Fruit fly (Drosophila melanogaster) whole organism, prepupa: ENCODE results near the gene Ns1.

Source experiments
- CG10631 ChIP-seq: fragments of 200-800 bp; sonication (Bioruptor generic); optimal IDR thresholded peaks from 2 replicates; lab custom pipeline; 2016; ENCODE audit warnings: missing biosample characterization, missing genetic modification characterization
- CG11294 ChIP-seq: fragments of 200-800 bp; sonication (Bioruptor generic); IDR thresholded peaks from 2 replicates; pipeline ENCODE4 v1.3.6; 2022; ENCODE audit warnings: missing biosample characterization, missing genetic modification characterization
- CG11762 ChIP-seq: fragments of 200-800 bp; sonication (Bioruptor generic); optimal IDR thresholded peaks from 3 replicates; lab custom pipeline; 2016; ENCODE audit warnings: missing biosample characterization, missing genetic modification characterization; ENCODE audit not compliant: insufficient read depth
- CG11902 ChIP-seq: fragments of 200-800 bp; sonication (Bioruptor generic); optimal IDR thresholded peaks from 3 replicates; lab custom pipeline; 2016; ENCODE audit warnings: missing biosample characterization, missing genetic modification characterization
- CG15336 ChIP-seq: fragments of 200-800 bp; sonication (Bioruptor generic); IDR thresholded peaks from 2 replicates; pipeline ENCODE4 v1.3.6; 2022; ENCODE audit warnings: missing biosample characterization, missing genetic modification characterization
- CG1621 ChIP-seq: fragments of 200-800 bp; sonication (Bioruptor generic); optimal IDR thresholded peaks from 3 replicates; lab custom pipeline; 2018; ENCODE audit warnings: missing biosample characterization, mild to moderate bottlenecking, missing genetic modification characterization
- CG16779 ChIP-seq: fragments of 200-800 bp; sonication (Bioruptor generic); optimal IDR thresholded peaks from 3 replicates; lab custom pipeline; 2017; ENCODE audit warnings: missing biosample characterization, mild to moderate bottlenecking, missing genetic modification characterization
- CG31627 ChIP-seq: fragments of 200-800 bp; sonication (Bioruptor generic); optimal IDR thresholded peaks from 3 replicates; lab custom pipeline; 2016; ENCODE audit warnings: missing biosample characterization, missing genetic modification characterization
- CG32006 ChIP-seq: fragments of 200-800 bp; sonication (Bioruptor generic); optimal IDR thresholded peaks from 3 replicates; lab custom pipeline; 2017; ENCODE audit warnings: missing biosample characterization, mild to moderate bottlenecking, missing genetic modification characterization
- CG34406 ChIP-seq: fragments of 200-800 bp; sonication (Bioruptor generic); optimal IDR thresholded peaks from 3 replicates; lab custom pipeline; 2016; ENCODE audit warnings: missing biosample characterization, missing genetic modification characterization
- CG4318 ChIP-seq: fragments of 200-800 bp; sonication (Bioruptor generic); optimal IDR thresholded peaks from 3 replicates; lab custom pipeline; 2017; ENCODE audit warnings: missing biosample characterization, mild to moderate bottlenecking, missing genetic modification characterization
- CG6276 ChIP-seq: fragments of 200-800 bp; sonication (Bioruptor generic); optimal IDR thresholded peaks from 2 replicates; lab custom pipeline; 2017; ENCODE audit warnings: missing biosample characterization, mild to moderate bottlenecking, missing genetic modification characterization
- CG6808 ChIP-seq: fragments of 200-800 bp; sonication (Bioruptor generic); optimal IDR thresholded peaks from 3 replicates; lab custom pipeline; 2017; ENCODE audit warnings: missing biosample characterization, missing genetic modification characterization, mild to moderate bottlenecking, moderate library complexity, missing genetic modification reagents
- CG6854 ChIP-seq: fragments of 200-800 bp; sonication (Bioruptor generic); optimal IDR thresholded peaks from 2 replicates; lab custom pipeline; 2017; ENCODE audit warnings: missing biosample characterization, mild to moderate bottlenecking, missing genetic modification characterization
- CG7368 ChIP-seq: fragments of 200-800 bp; sonication (Bioruptor generic); optimal IDR thresholded peaks from 3 replicates; lab custom pipeline; 2016; ENCODE audit warnings: missing biosample characterization, missing genetic modification characterization
- CG8119 ChIP-seq: fragments of 200-800 bp; sonication (Bioruptor generic); IDR thresholded peaks from 3 replicates; pipeline ENCODE4 v1.3.6; 2022; ENCODE audit warnings: missing biosample characterization, missing genetic modification characterization
- CG8632 ChIP-seq: fragments of 200-800 bp; sonication (Bioruptor generic); optimal IDR thresholded peaks from 3 replicates; lab custom pipeline; 2016; ENCODE audit warnings: missing biosample characterization, missing genetic modification characterization
- Eip75B ChIP-seq: fragments of 200-800 bp; sonication (Bioruptor generic); optimal IDR thresholded peaks from 3 replicates; lab custom pipeline; 2016; ENCODE audit warnings: missing biosample characterization, missing genetic modification characterization
- Eip78C ChIP-seq: fragments of 200-800 bp; sonication (Bioruptor generic); peaks from one replicate; lab custom pipeline; 2016; ENCODE audit warnings: missing biosample characterization, missing genetic modification characterization
- Ets21C ChIP-seq: fragments of 200-800 bp; sonication (Bioruptor generic); optimal IDR thresholded peaks from 3 replicates; lab custom pipeline; 2016; ENCODE audit warnings: missing biosample characterization, missing genetic modification characterization
- Ets96B ChIP-seq: fragments of 200-800 bp; optimal IDR thresholded peaks from 2 replicates; lab custom pipeline; 2019; ENCODE audit warnings: missing biosample characterization, mild to moderate bottlenecking, missing genetic modification characterization, moderate library complexity
- Hr38 ChIP-seq: sonication (Bioruptor generic); optimal IDR thresholded peaks from 2 replicates; lab custom pipeline; 2016; ENCODE audit warnings: missing biosample characterization, missing genetic modification characterization
- Hr39 ChIP-seq: fragments of 200-800 bp; sonication (Bioruptor generic); optimal IDR thresholded peaks from 2 replicates; lab custom pipeline; 2016; ENCODE audit warnings: missing biosample characterization, missing genetic modification characterization
- Hr4 ChIP-seq: fragments of 200-800 bp; sonication (Bioruptor generic); optimal IDR thresholded peaks from 3 replicates; lab custom pipeline; 2016; ENCODE audit warnings: missing biosample characterization, missing genetic modification characterization
- Lpt ChIP-seq: fragments of 200-800 bp; sonication (Bioruptor generic); optimal IDR thresholded peaks from 3 replicates; lab custom pipeline; 2016; ENCODE audit warnings: missing biosample characterization, missing genetic modification characterization
- OdsH ChIP-seq: fragments of 200-800 bp; sonication (Bioruptor generic); optimal IDR thresholded peaks from 3 replicates; lab custom pipeline; 2016; ENCODE audit warnings: missing biosample characterization, missing genetic modification characterization
- Smox ChIP-seq: fragments of 200-800 bp; sonication (Bioruptor generic); optimal IDR thresholded peaks from 3 replicates; lab custom pipeline; 2016; ENCODE audit warnings: missing biosample characterization, missing genetic modification characterization
- Sox102F ChIP-seq: fragments of 200-800 bp; sonication (Bioruptor generic); optimal IDR thresholded peaks from 2 replicates; lab custom pipeline; 2016; ENCODE audit warnings: missing biosample characterization, mild to moderate bottlenecking, missing genetic modification characterization
- Sox15 ChIP-seq: fragments of 200-800 bp; sonication (Bioruptor generic); optimal IDR thresholded peaks from 3 replicates; lab custom pipeline; 2016; ENCODE audit warnings: missing biosample characterization, missing genetic modification characterization
- acj6 ChIP-seq: fragments of 200-800 bp; sonication (Bioruptor generic); optimal IDR thresholded peaks from 3 replicates; lab custom pipeline; 2016; ENCODE audit warnings: missing biosample characterization, missing genetic modification characterization
- cyc ChIP-seq: fragments of 200-800 bp; sonication (Bioruptor generic); optimal IDR thresholded peaks from 3 replicates; lab custom pipeline; 2016; ENCODE audit warnings: missing biosample characterization, missing genetic modification characterization
- dac ChIP-seq: fragments of 200-800 bp; sonication (Bioruptor generic); optimal IDR thresholded peaks from 2 replicates; lab custom pipeline; 2017; ENCODE audit warnings: missing biosample characterization, mild to moderate bottlenecking, missing genetic modification characterization
- dsx ChIP-seq: fragments of 200-800 bp; optimal IDR thresholded peaks from 3 replicates; lab custom pipeline; 2019; ENCODE audit warnings: missing biosample characterization, mild to moderate bottlenecking, missing genetic modification characterization, moderate library complexity; ENCODE audit not compliant: poor library complexity, severe bottlenecking
- eg ChIP-seq: fragments of 200-800 bp; sonication (Bioruptor generic); IDR thresholded peaks from 3 replicates; pipeline ENCODE4 v1.3.6; 2022; ENCODE audit warnings: missing biosample characterization, missing genetic modification characterization
- esn ChIP-seq: fragments of 200-800 bp; sonication (Bioruptor generic); optimal IDR thresholded peaks from 2 replicates; lab custom pipeline; 2016; ENCODE audit warnings: missing biosample characterization, mild to moderate bottlenecking, missing genetic modification characterization, moderate library complexity
- fd59A ChIP-seq: fragments of 200-800 bp; sonication (Bioruptor generic); optimal IDR thresholded peaks from 2 replicates; lab custom pipeline; 2017; ENCODE audit warnings: missing biosample characterization, mild to moderate bottlenecking, missing genetic modification characterization, missing genetic modification reagents
- fd85E ChIP-seq: fragments of 200-800 bp; sonication (Bioruptor generic); optimal IDR thresholded peaks from 3 replicates; lab custom pipeline; 2016; ENCODE audit warnings: missing biosample characterization, missing genetic modification characterization
- fkh ChIP-seq: fragments of 200-800 bp; sonication (Bioruptor generic); optimal IDR thresholded peaks from 3 replicates; lab custom pipeline; 2017; ENCODE audit warnings: missing biosample characterization, mild to moderate bottlenecking, missing genetic modification characterization, moderate library complexity
- lz ChIP-seq: fragments of 200-800 bp; sonication (Bioruptor generic); optimal IDR thresholded peaks from 3 replicates; lab custom pipeline; 2016; ENCODE audit warnings: missing biosample characterization, missing genetic modification characterization
- net ChIP-seq: fragments of 200-800 bp; sonication (Bioruptor generic); optimal IDR thresholded peaks from 3 replicates; lab custom pipeline; 2016; ENCODE audit warnings: missing biosample characterization, missing genetic modification characterization
- pdm3 ChIP-seq: fragments of 200-800 bp; sonication (Bioruptor generic); optimal IDR thresholded peaks from 3 replicates; lab custom pipeline; 2016; ENCODE audit warnings: missing biosample characterization, missing genetic modification characterization
- spab ChIP-seq: fragments of 200-800 bp; sonication (Bioruptor generic); optimal IDR thresholded peaks from 2 replicates; lab custom pipeline; 2017; ENCODE audit warnings: missing biosample characterization, mild to moderate bottlenecking, missing genetic modification characterization, missing genetic modification reagents
- ss ChIP-seq, 2 experiments: fragments of 200-800 bp; sonication (Bioruptor generic); optimal IDR thresholded peaks; 2 replicates in 1 of 2; 3 replicates in 1 of 2; lab custom pipeline; 2017 to 2018; ENCODE audit warnings: mild to moderate bottlenecking in 2 of 2, missing biosample characterization in 2 of 2, missing genetic modification characterization in 2 of 2, moderate library complexity in 1 of 2
- vri ChIP-seq: fragments of 200-800 bp; sonication (Bioruptor generic); optimal IDR thresholded peaks from 3 replicates; lab custom pipeline; 2016; ENCODE audit warnings: missing biosample characterization, mild to moderate bottlenecking, missing genetic modification characterization

Gene Ns1

dm6 chr3R:17079859-17080255 is 7.4 kb upstream of the Ns1 start, which contains the start of the genes Keap1 and kuk (continued):
- TF ChIP-seq Sox15 (peak; percentile 17), CG6854 (no peak), Ets96B (no peak), Lpt (GFP tag; lab: Kevin White, UChicago) (peak; percentile 23), Hr4 (GFP tag; lab: Kevin White, UChicago) (peak; percentile 38), cyc (GFP tag; lab: Kevin White, UChicago) (peak; percentile 43), CG34406 (GFP tag; lab: Kevin White, UChicago) (peak; percentile 42), CG11762 (GFP tag; lab: Kevin White, UChicago) (peak; percentile 17), spab (no peak), Eip78C (GFP tag; lab: Kevin White, UChicago) (peak; percentile 27), CG6808 (GFP tag; lab: Kevin White, UChicago) (peak; percentile 31), vri (GFP tag; lab: Kevin White, UChicago) (peak; percentile 68), dsx (GFP tag; lab: Kevin White, UChicago) (no peak), fkh (GFP tag; lab: Kevin White, UChicago) (peak; percentile 99), CG11294 (GFP tag; lab: Robert Waterston, UW) (no peak), Hr38 (GFP tag; lab: Kevin White, UChicago) (no peak), fd85E (GFP tag; lab: Kevin White, UChicago) (no peak), CG1621 (no peak), Sox102F (GFP tag; lab: Kevin White, UChicago) (peak; percentile 36), CG10631 (peak; percentile 54), CG15336 (GFP tag; lab: Robert Waterston, UW) (no peak), CG8632 (GFP tag; lab: Kevin White, UChicago) (no peak), pdm3 (GFP tag; lab: Kevin White, UChicago) (peak; percentile 60), Eip75B (GFP tag; lab: Kevin White, UChicago) (peak; percentile 24), CG4318 (GFP tag; lab: Kevin White, UChicago) (no peak), Ets21C (GFP tag; lab: Kevin White, UChicago) (peak; percentile 44), Smox (GFP tag; lab: Kevin White, UChicago) (peak; percentile 66), acj6 (peak; percentile 57), net (GFP tag; lab: Kevin White, UChicago) (no peak)

DNA sequence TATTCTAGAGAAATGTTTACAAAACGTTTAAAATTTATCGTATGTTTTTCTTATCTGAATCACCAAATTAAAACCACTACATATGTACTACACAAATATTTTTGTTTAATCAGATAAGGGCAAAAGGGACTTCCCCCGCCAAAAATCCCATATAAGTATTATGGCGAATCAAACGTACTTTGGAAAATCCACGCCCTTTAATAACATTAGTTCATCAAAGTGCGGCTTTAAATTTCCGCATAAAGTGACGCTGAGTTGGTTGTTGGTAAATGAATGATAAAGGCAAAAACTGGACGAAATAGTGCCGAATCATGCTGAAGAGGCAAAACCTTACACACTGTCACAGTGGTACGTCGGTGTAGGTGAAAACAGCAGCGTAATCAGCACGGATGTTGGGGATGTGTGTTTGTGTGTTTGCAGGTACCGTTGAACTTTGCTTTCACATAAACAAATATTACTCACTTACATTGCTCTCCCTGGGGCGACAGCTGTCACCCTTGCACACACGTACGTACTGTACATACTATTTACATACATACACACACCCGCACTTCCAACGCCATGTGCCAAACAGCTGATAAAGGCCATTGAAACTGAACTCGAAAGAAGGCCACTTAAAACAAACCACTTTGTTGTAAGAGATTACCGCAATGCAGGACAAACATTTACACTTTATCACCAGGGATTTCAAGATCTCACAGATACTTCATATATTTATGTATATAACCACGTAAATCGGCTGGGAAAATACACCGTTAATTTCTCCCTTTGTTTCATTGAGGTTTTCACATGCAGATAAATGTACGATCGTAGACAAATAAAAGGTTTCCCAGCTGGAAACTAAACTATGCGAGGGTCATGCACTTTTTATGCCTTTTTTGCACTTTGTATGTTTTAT is 6.7 kb upstream of the Ns1 start:
- no peak for TF ChIP-seq Hr38 (GFP tag; lab: Kevin White, UChicago)
- TF ChIP-seq CG16779 (tag; lab: Kevin White, UChicago): peak; percentile 20
- no peak for TF ChIP-seq CG10631
- no peak; the same call in 2 of the 3 replicates for TF ChIP-seq eg
- peak; percentile 68 for TF ChIP-seq vri (GFP tag; lab: Kevin White, UChicago)
- no peak for TF ChIP-seq CG11294 (GFP tag; lab: Robert Waterston, UW)
- TF ChIP-seq esn (GFP tag; lab: Kevin White, UChicago): no peak
- no peak for TF ChIP-seq CG34406 (GFP tag; lab: Kevin White, UChicago)
- no peak for TF ChIP-seq Ets21C (GFP tag; lab: Kevin White, UChicago)
- TF ChIP-seq CG4318 (GFP tag; lab: Kevin White, UChicago): no peak
- TF ChIP-seq CG11762 (GFP tag; lab: Kevin White, UChicago): no peak
- TF ChIP-seq CG1621: peak; percentile 35
- TF ChIP-seq CG6276 (GFP tag; lab: Kevin White, UChicago): no peak
- peak; percentile 31 for TF ChIP-seq spab
- TF ChIP-seq fd59A: no peak
- no peak for TF ChIP-seq acj6
- no peak for TF ChIP-seq cyc (GFP tag; lab: Kevin White, UChicago)
- peak; percentile 18 for TF ChIP-seq net (GFP tag; lab: Kevin White, UChicago)
- TF ChIP-seq ss (GFP tag; optimal IDR thresholded peaks at IDR 0.05; lab: Kevin White, UChicago): peak; percentile 61 to 68
- peak; percentile 42 for TF ChIP-seq CG15336 (GFP tag; lab: Robert Waterston, UW)
- no peak for TF ChIP-seq fkh (GFP tag; lab: Kevin White, UChicago)
- no peak for TF ChIP-seq Sox102F (GFP tag; lab: Kevin White, UChicago)
- TF ChIP-seq dsx (GFP tag; lab: Kevin White, UChicago): no peak
- TF ChIP-seq dac (GFP tag; lab: Kevin White, UChicago): no peak
- no peak for TF ChIP-seq pdm3 (GFP tag; lab: Kevin White, UChicago)
- no peak for TF ChIP-seq CG11902 (GFP tag; lab: Kevin White, UChicago)
- no peak for TF ChIP-seq lz
- no peak for TF ChIP-seq CG8632 (GFP tag; lab: Kevin White, UChicago)
- no peak for TF ChIP-seq CG31627
- peak; percentile 77 for TF ChIP-seq CG6854
- no peak for TF ChIP-seq Hr39 (GFP tag; lab: Kevin White, UChicago)
- no peak for TF ChIP-seq CG8119
- no peak for TF ChIP-seq Ets96B
- TF ChIP-seq CG7368 (GFP tag; lab: Kevin White, UChicago): no peak
- TF ChIP-seq CG32006 (GFP tag; lab: Kevin White, UChicago): no peak
- TF ChIP-seq Smox (GFP tag; lab: Kevin White, UChicago): no peak
- no peak for TF ChIP-seq OdsH
